Worm (Caenorhabditis elegans) whole organism, L1 larva: ENCODE measurements around the gene clec-146.
A peak's percentile ranks its signal among the peaks of the same experiment; 100 is the strongest.

ENCODE experiments used
- C16A3.4 ChIP-seq: fragments of 150-350 bp; optimal IDR thresholded peaks from 2 replicates; lab custom pipeline; 2014; ENCODE audit warnings: missing biosample characterization, missing genetic modification characterization
- Y116A8C.19 ChIP-seq: sonication (generic microtip); optimal IDR thresholded peaks from 2 replicates; lab custom pipeline; 2016; ENCODE audit warnings: missing compliant biosample characterization, missing genetic modification characterization, borderline replicate concordance
- aly-2 ChIP-seq: fragments of 150-350 bp; optimal IDR thresholded peaks from 2 replicates; lab custom pipeline; 2014; ENCODE audit warnings: missing biosample characterization, missing genetic modification characterization
- ama-1 ChIP-seq: fragments of 150-350 bp; optimal IDR thresholded peaks from 2 replicates; lab custom pipeline; 2014
- ceh-82 ChIP-seq, 3 experiments: fragments of 150-350 bp in 1 of 3; sonication (generic microtip) in 2 of 3; optimal IDR thresholded peaks; 2 replicates each; lab custom pipeline; 2014 to 2017; ENCODE audit warnings: missing biosample characterization in 3 of 3, missing genetic modification characterization in 3 of 3
- ceh-90 ChIP-seq: sonication (generic microtip); optimal IDR thresholded peaks from 2 replicates; lab custom pipeline; 2016; ENCODE audit warnings: missing genetic modification characterization, missing compliant biosample characterization
- ces-1 ChIP-seq: fragments of 150-350 bp; optimal IDR thresholded peaks from 2 replicates; lab custom pipeline; 2014; ENCODE audit warnings: missing biosample characterization, missing genetic modification reagents, missing genetic modification characterization
- dpl-1 ChIP-seq, 3 experiments: fragments of 150-350 bp in 2 of 3; sonication (generic microtip) in 1 of 3; optimal IDR thresholded peaks; 2 replicates each; lab custom pipeline; 2014 to 2017; ENCODE audit warnings: missing biosample characterization in 3 of 3, missing genetic modification characterization in 3 of 3, missing genetic modification reagents in 3 of 3
- efl-1 ChIP-seq, 4 experiments: fragments of 150-350 bp; optimal IDR thresholded peaks in 3 of 4; peaks in 1 of 4; 1 replicate in 1 of 4; 2 replicates in 3 of 4; lab custom pipeline; 2014; ENCODE audit warnings: missing biosample characterization in 2 of 4, missing genetic modification characterization in 2 of 4, missing genetic modification reagents in 2 of 4
- ets-5 ChIP-seq: fragments of 200-800 bp; sonication (Bioruptor generic); IDR thresholded peaks from 2 replicates; pipeline ENCODE4 v1.3.6; 2022; ENCODE audit warnings: missing genetic modification characterization, missing compliant biosample characterization
- fkh-4 ChIP-seq: sonication (generic microtip); optimal IDR thresholded peaks from 2 replicates; lab custom pipeline; 2016; ENCODE audit warnings: missing compliant biosample characterization, missing genetic modification characterization, borderline replicate concordance
- fkh-8 ChIP-seq: sonication (generic microtip); optimal IDR thresholded peaks from 2 replicates; lab custom pipeline; 2016; ENCODE audit warnings: mild to moderate bottlenecking, missing genetic modification characterization, missing compliant biosample characterization
- lin-13 ChIP-seq: fragments of 150-350 bp; optimal IDR thresholded peaks from 2 replicates; lab custom pipeline; 2014; ENCODE audit warnings: missing biosample characterization, missing genetic modification reagents, missing genetic modification characterization
- lin-14 ChIP-seq: fragments of 200-800 bp; sonication (Bioruptor generic); optimal IDR thresholded peaks from 2 replicates; lab custom pipeline; 2018; ENCODE audit warnings: mild to moderate bottlenecking, missing genetic modification characterization, moderate library complexity, missing compliant biosample characterization
- lin-39 ChIP-seq: fragments of 150-350 bp; optimal IDR thresholded peaks from 2 replicates; lab custom pipeline; 2014; ENCODE audit warnings: missing biosample characterization, missing genetic modification reagents, missing genetic modification characterization
- mab-9 ChIP-seq: fragments of 200-800 bp; sonication (Bioruptor generic); IDR thresholded peaks from 2 replicates; pipeline ENCODE4 v1.3.6; 2022; ENCODE audit warnings: missing genetic modification reagents, missing genetic modification characterization, missing compliant biosample characterization
- mdl-1 ChIP-seq, 2 experiments: fragments of 150-350 bp; optimal IDR thresholded peaks; 2 replicates each; lab custom pipeline; 2014 to 2017; ENCODE audit warnings: missing biosample characterization in 2 of 2, missing genetic modification characterization in 2 of 2, inconsistent platforms in 1 of 2
- mep-1 ChIP-seq: fragments of 150-350 bp; optimal IDR thresholded peaks from 2 replicates; lab custom pipeline; 2014; ENCODE audit warnings: missing biosample characterization, missing genetic modification characterization
- nhr-11 ChIP-seq: fragments of 150-350 bp; optimal IDR thresholded peaks from 2 replicates; lab custom pipeline; 2014; ENCODE audit warnings: missing biosample characterization, missing genetic modification characterization
- nhr-20 ChIP-seq: sonication (generic microtip); optimal IDR thresholded peaks from 2 replicates; lab custom pipeline; 2016; ENCODE audit warnings: mild to moderate bottlenecking, missing genetic modification characterization, missing compliant biosample characterization
- nhr-47 ChIP-seq: sonication (generic microtip); optimal IDR thresholded peaks from 2 replicates; lab custom pipeline; 2016; ENCODE audit warnings: mild to moderate bottlenecking, missing genetic modification characterization, moderate library complexity, missing compliant biosample characterization
- nhr-71 ChIP-seq: sonication (generic microtip); optimal IDR thresholded peaks from 2 replicates; lab custom pipeline; 2016; ENCODE audit warnings: mild to moderate bottlenecking, missing genetic modification characterization, moderate library complexity, missing compliant biosample characterization
- nhr-84 ChIP-seq: sonication (generic microtip); optimal IDR thresholded peaks from 2 replicates; lab custom pipeline; 2017; ENCODE audit warnings: missing biosample characterization, missing genetic modification characterization
- nhr-85 ChIP-seq: sonication (generic microtip); peaks from one replicate; lab custom pipeline; 2016; ENCODE audit warnings: missing genetic modification characterization, inconsistent platforms, missing compliant biosample characterization
- pax-3 ChIP-seq: fragments of 200-800 bp; sonication (Bioruptor generic); optimal IDR thresholded peaks from 2 replicates; lab custom pipeline; 2018; ENCODE audit warnings: mild to moderate bottlenecking, missing genetic modification characterization, moderate library complexity, missing compliant biosample characterization
- pqm-1 ChIP-seq: sonication (generic microtip); optimal IDR thresholded peaks from 3 replicates; lab custom pipeline; 2017; ENCODE audit warnings: missing biosample characterization, missing genetic modification characterization
- rnt-1 ChIP-seq: sonication (generic microtip); optimal IDR thresholded peaks from 2 replicates; lab custom pipeline; 2016; ENCODE audit warnings: mild to moderate bottlenecking, missing genetic modification characterization, moderate library complexity, missing compliant biosample characterization
- skn-1 ChIP-seq: fragments of 150-350 bp; optimal IDR thresholded peaks from 2 replicates; lab custom pipeline; 2014; ENCODE audit warnings: missing biosample characterization, missing genetic modification characterization
- snu-23 ChIP-seq: sonication (generic microtip); optimal IDR thresholded peaks from 2 replicates; lab custom pipeline; 2016; ENCODE audit warnings: missing genetic modification characterization, missing compliant biosample characterization
- swsn-7 ChIP-seq: sonication (generic microtip); optimal IDR thresholded peaks from 2 replicates; lab custom pipeline; 2016; ENCODE audit warnings: missing genetic modification characterization, missing compliant biosample characterization
- unc-130 ChIP-seq: fragments of 150-350 bp; optimal IDR thresholded peaks from 2 replicates; lab custom pipeline; 2017; ENCODE audit warnings: missing biosample characterization, missing genetic modification characterization, inconsistent platforms
- unc-30 ChIP-seq: sonication (generic microtip); optimal IDR thresholded peaks from 2 replicates; lab custom pipeline; 2017; ENCODE audit warnings: missing biosample characterization, missing genetic modification characterization
- unc-62 ChIP-seq: fragments of 150-350 bp; optimal IDR thresholded peaks from 2 replicates; lab custom pipeline; 2014; ENCODE audit warnings: missing biosample characterization, missing genetic modification reagents, missing genetic modification characterization
- unc-86 ChIP-seq: sonication (generic microtip); optimal IDR thresholded peaks from 2 replicates; lab custom pipeline; 2016; ENCODE audit warnings: missing genetic modification characterization, missing compliant biosample characterization
- unc-98 ChIP-seq: fragments of 200-800 bp; sonication (Bioruptor generic); IDR thresholded peaks from 2 replicates; pipeline ENCODE4 v1.3.6; 2022; ENCODE audit warnings: missing genetic modification characterization, missing compliant biosample characterization
- vab-15 ChIP-seq: sonication (generic microtip); optimal IDR thresholded peaks from 2 replicates; lab custom pipeline; 2017; ENCODE audit warnings: missing genotype, mild to moderate bottlenecking, missing genetic modification characterization, missing compliant biosample characterization
- zag-1 ChIP-seq: fragments of 150-350 bp; optimal IDR thresholded peaks from 2 replicates; lab custom pipeline; 2014; ENCODE audit warnings: missing biosample characterization, missing genetic modification characterization
- ztf-4 ChIP-seq: fragments of 150-350 bp; optimal IDR thresholded peaks from 2 replicates; lab custom pipeline; 2014; ENCODE audit warnings: missing biosample characterization, missing genetic modification characterization

The clec-146 gene

DNA sequence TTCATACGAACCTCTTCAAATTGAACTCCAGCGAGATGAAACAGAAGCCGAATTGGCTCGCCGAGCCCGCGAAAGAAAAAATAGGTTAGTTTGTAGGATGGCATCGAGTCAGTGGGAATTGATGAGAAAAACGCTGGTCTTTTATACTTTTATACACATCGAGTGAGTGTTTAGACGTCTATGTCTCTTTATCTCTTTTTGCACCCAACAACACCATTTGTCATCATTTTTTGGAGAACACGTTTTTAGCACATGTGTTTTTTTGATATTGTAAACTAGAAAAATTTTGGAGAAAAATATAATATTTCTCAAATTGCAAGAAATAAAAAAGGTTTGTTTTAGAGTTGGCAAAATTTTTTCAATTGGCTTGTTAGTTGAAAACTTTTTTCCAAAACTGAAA is 30.8 kb upstream of the clec-146 start, which contains the start of gene gst-16:
gst-16 (minus strand) TSS at position 111 of the 400 bp plus-strand sequence.
- TF ChIP-seq mab-9 (GFP tag; lab: Robert Waterston, UW) (no peak), ztf-4 (no peak), efl-1 (optimal IDR thresholded peaks at IDR 0.05; lab: Kevin White, UChicago) (no peak), efl-1 (GFP tag; optimal IDR thresholded peaks at IDR 0.05 in 1 of 2; lab: Kevin White, UChicago) (peak in 1 of 2 experiments; percentile 82), dpl-1 (GFP tag; optimal IDR thresholded peaks at IDR 0.05; lab: Kevin White, UChicago) (no peak), nhr-20 (tag; lab: Kevin White, UChicago) (peak; percentile 9), unc-30 (tag; lab: Kevin White, UChicago) (no peak), pax-3 (tag; lab: Kevin White, UChicago) (no peak), skn-1 (peak; percentile 97), nhr-84 (tag; lab: Kevin White, UChicago) (no peak), lin-14 (GFP tag; lab: Kevin White, UChicago) (peak; percentile 9)

DNA sequence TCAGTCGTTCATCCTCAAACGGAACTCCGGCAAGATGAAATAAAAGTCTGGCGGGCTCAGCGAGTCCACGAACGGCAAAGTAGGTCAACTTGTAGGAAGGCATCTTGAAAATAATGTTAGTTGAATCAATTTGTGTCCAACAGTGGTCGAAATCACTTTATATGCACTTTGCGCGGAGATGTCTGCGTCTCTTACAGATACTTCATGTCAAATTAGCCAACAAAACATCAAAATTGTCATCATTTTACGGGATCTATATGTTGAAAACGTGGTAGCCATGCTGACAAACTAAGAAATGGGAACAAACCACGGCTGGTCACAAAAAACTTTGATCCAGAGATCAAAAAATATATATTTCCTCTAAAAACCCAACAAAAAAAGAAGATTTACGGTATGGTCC is 24.2 kb upstream of the clec-146 start, which contains the start of gene gst-12:
gst-12 (minus strand) TSS at position 254 of the 400 bp plus-strand sequence.
- no peak for TF ChIP-seq mdl-1 (tag; optimal IDR thresholded peaks at IDR 0.05; lab: Kevin White, UChicago)
- TF ChIP-seq unc-62 (GFP tag; lab: Kevin White, UChicago): no peak
- no peak for TF ChIP-seq lin-13 (GFP tag; lab: Kevin White, UChicago)
- TF ChIP-seq ama-1 (lab: Kevin White, UChicago): no peak
- peak; percentile 86 for TF ChIP-seq skn-1
- no peak for TF ChIP-seq rnt-1 (tag; lab: Kevin White, UChicago)
- peak; percentile 77 for TF ChIP-seq nhr-85 (tag; lab: Kevin White, UChicago)
- peak; percentile 71 for TF ChIP-seq nhr-20 (tag; lab: Kevin White, UChicago)
- no peak for TF ChIP-seq ceh-90
- no peak for TF ChIP-seq ces-1 (GFP tag; lab: Kevin White, UChicago)
- peak; percentile 4 for TF ChIP-seq snu-23 (GFP tag; lab: Kevin White, UChicago)
- TF ChIP-seq lin-14 (GFP tag; lab: Kevin White, UChicago): peak; percentile 50
- TF ChIP-seq ceh-82 (tag; optimal IDR thresholded peaks at IDR 0.05; lab: Kevin White, UChicago): no peak
- TF ChIP-seq fkh-8 (tag; lab: Kevin White, UChicago): peak; percentile 2
- TF ChIP-seq nhr-71 (tag; lab: Kevin White, UChicago): peak; percentile 29
- no peak for TF ChIP-seq zag-1
- no peak for TF ChIP-seq pqm-1 (tag; lab: Kevin White, UChicago)
- no peak for TF ChIP-seq Y116A8C.19 (tag; lab: Kevin White, UChicago)
- TF ChIP-seq, all 84 proteins: peak for 7

DNA sequence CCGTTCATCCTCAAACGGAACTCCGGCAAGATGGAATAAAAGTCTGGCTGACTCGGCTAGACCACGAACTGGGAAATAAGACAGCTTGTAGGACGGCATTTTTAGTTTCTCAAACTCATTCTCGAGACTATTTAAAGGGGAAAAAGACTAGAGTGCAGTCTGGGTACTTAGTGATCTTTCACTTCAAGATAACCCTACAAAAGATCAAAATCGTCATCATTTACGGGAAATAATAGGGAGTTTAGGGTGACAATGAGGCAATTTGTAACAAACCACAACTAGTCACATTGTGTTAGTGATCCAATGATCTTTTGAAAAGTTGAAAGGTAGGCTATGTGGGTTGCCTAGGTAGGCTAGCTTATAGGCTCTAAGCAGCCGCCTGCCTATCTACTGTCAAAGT is 22.4 kb upstream of the clec-146 start, which contains the start of gene gst-14:
gst-14 (minus strand) TSS at position 101 of the 400 bp plus-strand sequence.
- TF ChIP-seq lin-13 (GFP tag; lab: Kevin White, UChicago) (no peak), rnt-1 (tag; lab: Kevin White, UChicago) (no peak), ets-5 (GFP tag; lab: Robert Waterston, UW) (no peak), vab-15 (tag; lab: Kevin White, UChicago) (no peak), nhr-71 (tag; lab: Kevin White, UChicago) (peak; percentile 12), swsn-7 (tag; lab: Kevin White, UChicago) (no peak), nhr-20 (tag; lab: Kevin White, UChicago) (peak; percentile 72), C16A3.4 (tag; lab: Kevin White, UChicago) (no peak)

DNA sequence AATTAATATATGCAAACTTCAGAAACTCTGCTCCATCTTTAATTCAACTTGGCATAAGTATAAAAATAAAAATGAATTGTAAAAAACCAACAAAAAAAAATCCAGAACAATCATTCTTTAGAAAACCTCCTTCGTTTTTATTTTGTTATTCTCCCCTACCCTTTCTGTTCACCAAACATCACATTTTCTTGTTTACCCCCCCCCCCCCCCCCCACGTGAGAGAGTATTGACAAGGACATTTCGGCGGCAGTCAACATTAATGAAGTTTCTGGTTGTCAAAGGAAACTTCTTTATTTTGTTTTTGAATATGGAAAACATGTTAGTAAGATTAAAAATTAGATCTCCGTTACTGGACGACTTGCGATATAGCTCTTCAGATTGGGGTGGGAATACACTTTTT is 20.9 kb upstream of the clec-146 start:
- no peak for TF ChIP-seq fkh-4
- no peak for TF ChIP-seq unc-98 (GFP tag; lab: Robert Waterston, UW)
- TF ChIP-seq lin-13 (GFP tag; lab: Kevin White, UChicago): no peak
- peak; percentile 20 for TF ChIP-seq nhr-71 (tag; lab: Kevin White, UChicago)
- no peak for TF ChIP-seq lin-39 (tag; lab: Kevin White, UChicago)
- TF ChIP-seq unc-130 (tag; lab: Kevin White, UChicago): no peak
- TF ChIP-seq Y116A8C.19 (tag; lab: Kevin White, UChicago): no peak
- TF ChIP-seq nhr-47 (tag; lab: Kevin White, UChicago): no peak
- TF ChIP-seq unc-86 (tag; lab: Kevin White, UChicago): no peak
- TF ChIP-seq rnt-1 (tag; lab: Kevin White, UChicago): no peak
- TF ChIP-seq aly-2 (tag; lab: Kevin White, UChicago): no peak
- no peak for TF ChIP-seq mep-1 (tag; lab: Kevin White, UChicago)
- TF ChIP-seq lin-14 (GFP tag; lab: Kevin White, UChicago): peak; percentile 70
- TF ChIP-seq snu-23 (GFP tag; lab: Kevin White, UChicago): no peak
- no peak for TF ChIP-seq dpl-1 (GFP tag; optimal IDR thresholded peaks at IDR 0.05; lab: Kevin White, UChicago)
- TF ChIP-seq nhr-85 (tag; lab: Kevin White, UChicago): peak; percentile 84
- TF ChIP-seq ets-5 (GFP tag; lab: Robert Waterston, UW): no peak
- no peak for TF ChIP-seq ceh-90
- TF ChIP-seq fkh-8 (tag; lab: Kevin White, UChicago): peak; percentile 4
- no peak for TF ChIP-seq mdl-1 (tag; optimal IDR thresholded peaks at IDR 0.05; lab: Kevin White, UChicago)
- TF ChIP-seq pax-3 (tag; lab: Kevin White, UChicago): no peak
- peak; percentile 13 for TF ChIP-seq nhr-20 (tag; lab: Kevin White, UChicago)
- no peak for TF ChIP-seq unc-62 (GFP tag; lab: Kevin White, UChicago)
- TF ChIP-seq nhr-11: no peak
- TF ChIP-seq, all 84 proteins: peak for 5
